Worm (Caenorhabditis elegans) whole organism, early embryonic: ENCODE results near the gene F21H7.2.

Experiments
- B0310.2 ChIP-seq: sonication (generic microtip); optimal IDR thresholded peaks from 2 replicates; lab custom pipeline; 2016; ENCODE audit warnings: mild to moderate bottlenecking, missing genetic modification characterization, missing compliant biosample characterization
- F13C5.2 ChIP-seq: sonication (generic microtip); optimal IDR thresholded peaks from 2 replicates; lab custom pipeline; 2017; ENCODE audit warnings: mild to moderate bottlenecking, missing genetic modification characterization, inconsistent platforms, missing compliant biosample characterization
- aly-1 ChIP-seq: sonication (generic microtip); optimal IDR thresholded peaks from 2 replicates; lab custom pipeline; 2016; ENCODE audit warnings: missing genetic modification characterization, missing compliant biosample characterization
- ama-1 ChIP-seq: fragments of 150-350 bp; optimal IDR thresholded peaks from 2 replicates; lab custom pipeline; 2014
- ceh-13 ChIP-seq: fragments of 200-800 bp; sonication (Bioruptor generic); optimal IDR thresholded peaks from 2 replicates; lab custom pipeline; 2018; ENCODE audit warnings: mild to moderate bottlenecking, missing genetic modification characterization, missing compliant biosample characterization
- ceh-36 ChIP-seq: sonication (generic microtip); optimal IDR thresholded peaks from 2 replicates; lab custom pipeline; 2016; ENCODE audit warnings: missing genetic modification characterization, inconsistent platforms, missing compliant biosample characterization
- ets-7 ChIP-seq: sonication (generic microtip); optimal IDR thresholded peaks from 2 replicates; lab custom pipeline; 2016; ENCODE audit warnings: missing genotype, missing genetic modification characterization, missing compliant biosample characterization
- flt-1 ChIP-seq: fragments of 200-800 bp; sonication (Bioruptor generic); IDR thresholded peaks from 2 replicates; pipeline ENCODE4 v1.3.6; 2022; ENCODE audit warnings: missing genetic modification characterization, missing compliant biosample characterization
- hmbx-1 ChIP-seq: sonication (generic microtip); optimal IDR thresholded peaks from 2 replicates; lab custom pipeline; 2016; ENCODE audit warnings: mild to moderate bottlenecking, missing genetic modification characterization, missing compliant biosample characterization
- hmg-4 ChIP-seq: fragments of 200-800 bp; sonication (Bioruptor generic); optimal IDR thresholded peaks from 2 replicates; lab custom pipeline; 2018; ENCODE audit warnings: mild to moderate bottlenecking, missing genetic modification characterization, missing compliant biosample characterization
- hnd-1 ChIP-seq: sonication (generic microtip); optimal IDR thresholded peaks from 2 replicates; lab custom pipeline; 2016; ENCODE audit warnings: missing genetic modification characterization, missing compliant biosample characterization
- pes-1 ChIP-seq: fragments of 200-800 bp; sonication (Bioruptor generic); IDR thresholded peaks from 2 replicates; pipeline ENCODE4 v1.3.6; 2022; ENCODE audit warnings: missing genetic modification reagents, missing genetic modification characterization, missing compliant biosample characterization
- scrt-1 ChIP-seq: fragments of 200-800 bp; sonication (Bioruptor generic); IDR thresholded peaks from 2 replicates; pipeline ENCODE4 v1.3.6; 2022; ENCODE audit warnings: missing genetic modification characterization, missing compliant biosample characterization
- sea-1 ChIP-seq: fragments of 200-800 bp; sonication (Bioruptor generic); conservative IDR thresholded peaks from 2 replicates; pipeline ENCODE4 v1.3.6; 2022; ENCODE audit warnings: missing genetic modification characterization, missing compliant biosample characterization
- tbx-11 ChIP-seq: fragments of 200-800 bp; sonication (Bioruptor generic); IDR thresholded peaks from 2 replicates; pipeline ENCODE4 v1.3.6; 2022; ENCODE audit warnings: missing genetic modification characterization, missing compliant biosample characterization
- tbx-37 ChIP-seq: fragments of 200-800 bp; sonication (Bioruptor generic); conservative IDR thresholded peaks from 2 replicates; pipeline ENCODE4 v1.3.6; 2022; ENCODE audit warnings: missing genetic modification reagents, missing genetic modification characterization, missing compliant biosample characterization
- tra-4 ChIP-seq: sonication (generic microtip); optimal IDR thresholded peaks from 2 replicates; lab custom pipeline; 2017; ENCODE audit warnings: missing genetic modification characterization, missing compliant biosample characterization

Gene F21H7.2

DNA sequence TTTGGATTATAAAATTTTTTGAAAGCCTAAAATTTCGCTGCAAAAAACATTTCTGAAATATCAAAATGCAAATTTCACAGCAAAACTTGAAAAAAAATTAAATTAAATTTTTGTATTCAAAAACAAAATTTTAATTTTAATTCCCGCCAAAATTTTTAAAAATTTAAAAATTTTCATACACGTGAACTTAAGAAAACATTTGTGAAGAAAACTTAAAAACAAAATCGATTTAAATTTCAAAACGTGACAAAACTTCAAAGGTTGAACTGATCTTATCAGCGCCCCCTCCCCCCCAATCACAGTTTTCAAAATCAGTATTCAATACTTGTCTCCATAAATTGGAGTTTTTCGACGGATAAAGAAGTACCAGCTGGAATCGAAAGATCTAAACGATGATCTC lies 7.4 kb upstream of the F21H7.2 start, which contains the start of gene F21H7.5:
Gene F21H7.5 (plus strand): TSS at position 301 of the 400 bp plus-strand sequence.
- TF ChIP-seq tra-4 (no peak), tbx-37 (GFP tag; lab: Robert Waterston, UW) (no peak), hnd-1 (tag; lab: Kevin White, UChicago) (no peak), ceh-36 (no peak), pes-1 (no peak)

DNA sequence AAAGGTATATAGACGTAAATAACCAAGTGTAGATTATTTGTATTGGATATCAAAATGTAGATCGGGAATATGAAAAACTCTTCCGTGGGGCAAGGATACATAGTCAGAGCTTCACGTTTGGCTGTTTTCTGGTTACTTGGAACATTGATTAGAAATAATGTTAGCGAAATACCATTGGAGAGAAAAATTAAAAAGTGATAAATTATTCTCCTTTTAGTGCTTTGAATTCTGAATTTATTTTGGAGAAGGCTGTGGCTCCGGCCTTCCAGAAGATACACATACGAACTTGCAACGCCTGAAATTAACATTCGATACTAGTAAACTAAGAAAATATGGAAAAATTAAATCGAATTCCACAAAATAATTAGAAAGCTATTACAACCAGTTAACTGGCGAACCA lies 5.9 kb upstream of the F21H7.2 start, which contains the start of gene srh-98:
Gene srh-98 (minus strand): TSS at position 101 of the 400 bp plus-strand sequence.
- TF ChIP-seq hnd-1 (tag; lab: Kevin White, UChicago) = no peak
- TF ChIP-seq B0310.2 (tag; lab: Kevin White, UChicago) = no peak
- no peak for TF ChIP-seq scrt-1 (GFP tag; lab: Robert Waterston, UW)
- TF ChIP-seq pes-1 = no peak
- TF ChIP-seq ceh-13 = no peak
- no peak for TF ChIP-seq tra-4
- no peak for TF ChIP-seq F13C5.2 (tag; lab: Kevin White, UChicago)
- TF ChIP-seq aly-1 (tag; lab: Kevin White, UChicago) = no peak
- no peak for TF ChIP-seq ama-1
- TF ChIP-seq ceh-36 = no peak
- TF ChIP-seq hmbx-1 (tag; lab: Kevin White, UChicago) = no peak
- TF ChIP-seq ets-7 = no peak

DNA sequence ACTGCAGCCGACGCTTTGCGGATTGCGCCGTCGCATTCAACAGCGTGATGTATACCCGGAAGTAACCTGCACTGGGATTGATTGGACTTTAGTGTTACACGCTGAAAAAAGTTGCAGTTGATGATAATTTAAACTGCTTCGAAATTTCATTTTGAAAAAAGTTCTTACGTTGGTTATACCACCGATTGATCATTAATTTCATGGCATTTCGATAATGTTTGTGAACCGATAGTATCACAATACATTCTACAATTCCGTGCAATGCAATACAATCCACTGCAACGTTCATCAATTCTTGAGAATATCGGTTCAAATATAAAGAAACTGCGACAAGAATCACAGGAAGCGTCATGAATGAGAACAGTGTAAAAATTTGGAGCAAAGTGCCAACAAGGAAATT lies 5.3 kb upstream of the F21H7.2 start, which contains the start of gene F21H7.3:
Gene F21H7.3 (minus strand): TSS at position 101 of the 400 bp plus-strand sequence.
- no peak for TF ChIP-seq hnd-1 (tag; lab: Kevin White, UChicago)
- no peak for TF ChIP-seq hmbx-1 (tag; lab: Kevin White, UChicago)
- TF ChIP-seq tra-4 = no peak
- no peak for TF ChIP-seq ets-7
- no peak for TF ChIP-seq ceh-36
- no peak for TF ChIP-seq tbx-37 (GFP tag; lab: Robert Waterston, UW)
- TF ChIP-seq ceh-13 = no peak
- no peak for TF ChIP-seq tbx-11 (GFP tag; lab: Robert Waterston, UW)
- TF ChIP-seq B0310.2 (tag; lab: Kevin White, UChicago) = no peak
- TF ChIP-seq F13C5.2 (tag; lab: Kevin White, UChicago) = no peak

DNA sequence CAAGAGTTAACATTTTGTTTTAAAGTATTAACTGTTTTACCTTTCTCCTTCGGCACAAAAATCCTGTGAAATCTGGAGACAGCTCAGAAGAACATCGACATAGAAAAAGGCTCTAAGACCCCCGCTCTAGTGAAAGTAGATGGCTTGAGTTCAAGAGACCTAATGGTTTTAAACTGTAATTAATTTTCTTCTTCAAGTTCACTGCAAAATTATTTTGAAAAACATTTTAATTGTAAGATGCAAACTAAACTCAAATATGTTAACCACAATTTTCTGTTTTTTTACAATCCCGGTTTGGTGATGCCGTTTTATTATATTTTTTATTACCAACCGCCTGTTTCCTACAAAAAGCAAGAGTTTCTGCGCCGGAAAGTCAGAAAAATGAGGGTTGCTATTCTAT lies 3.8 kb upstream of the F21H7.2 start, which contains the start of gene clec-233:
Gene clec-233 (plus strand): TSS at position 301 of the 400 bp plus-strand sequence.
- TF ChIP-seq B0310.2 (tag; lab: Kevin White, UChicago) (no peak), sea-1 (GFP tag; lab: Robert Waterston, UW) (no peak), ceh-13 (no peak), scrt-1 (GFP tag; lab: Robert Waterston, UW) (no peak), hmbx-1 (tag; lab: Kevin White, UChicago) (no peak), tbx-11 (GFP tag; lab: Robert Waterston, UW) (no peak), flt-1 (GFP tag; lab: Robert Waterston, UW) (no peak), hnd-1 (tag; lab: Kevin White, UChicago) (no peak), ceh-36 (no peak), ama-1 (no peak), tra-4 (no peak), aly-1 (tag; lab: Kevin White, UChicago) (no peak), F13C5.2 (tag; lab: Kevin White, UChicago) (no peak), ets-7 (no peak), tbx-37 (GFP tag; lab: Robert Waterston, UW) (no peak)

DNA sequence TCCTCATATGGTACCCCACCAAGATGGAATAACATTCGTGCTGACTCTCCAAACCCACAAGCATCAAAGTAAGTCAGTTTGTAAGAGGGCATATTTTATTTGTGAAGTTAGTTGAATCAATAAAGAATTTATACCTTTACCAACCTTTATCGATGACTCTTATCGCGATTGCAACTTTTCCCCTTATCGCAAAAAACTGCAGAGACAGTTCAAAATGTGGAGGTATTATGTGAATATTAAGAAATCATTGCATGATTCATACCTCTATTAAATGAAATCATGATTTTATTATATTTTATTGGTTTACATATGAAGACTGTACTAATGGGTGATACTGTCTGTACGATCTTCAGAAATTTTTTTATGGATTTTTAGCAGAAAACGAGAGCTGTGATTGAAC lies 2.4 kb upstream of the F21H7.2 start, which contains the start of gene gst-22:
Gene gst-22 (minus strand): TSS at position 103 of the 400 bp plus-strand sequence.
- TF ChIP-seq hnd-1 (tag; lab: Kevin White, UChicago) (no peak), tra-4 (no peak), ets-7 (no peak), hmbx-1 (tag; lab: Kevin White, UChicago) (no peak), tbx-11 (GFP tag; lab: Robert Waterston, UW) (no peak), aly-1 (tag; lab: Kevin White, UChicago) (no peak), ceh-13 (no peak), B0310.2 (tag; lab: Kevin White, UChicago) (no peak), hmg-4 (GFP tag; lab: Kevin White, UChicago) (no peak), pes-1 (no peak), flt-1 (GFP tag; lab: Robert Waterston, UW) (no peak), scrt-1 (GFP tag; lab: Robert Waterston, UW) (no peak)

DNA sequence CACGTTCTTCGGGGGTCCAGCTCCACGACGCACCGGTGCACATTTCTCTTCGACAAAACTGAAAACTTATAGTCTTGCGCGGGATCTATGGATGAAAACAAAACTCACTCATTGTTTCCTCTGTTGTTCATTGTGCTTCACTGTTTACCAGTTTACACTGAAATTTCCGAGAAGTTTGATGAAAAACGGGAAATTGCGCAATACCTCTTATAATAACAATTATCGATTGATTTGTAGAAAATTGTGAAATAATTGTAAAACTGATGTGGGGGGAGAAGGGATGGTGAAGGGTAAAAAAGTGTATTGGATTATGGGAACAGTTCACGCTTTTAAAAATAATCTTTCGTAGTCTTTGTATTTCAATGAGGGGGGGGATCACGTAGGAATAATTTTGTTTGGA lies 357 bp downstream of the F21H7.2 start:
- TF ChIP-seq flt-1 (GFP tag; lab: Robert Waterston, UW) (no peak), hmbx-1 (tag; lab: Kevin White, UChicago) (no peak), ets-7 (no peak), tbx-11 (GFP tag; lab: Robert Waterston, UW) (no peak), sea-1 (GFP tag; lab: Robert Waterston, UW) (no peak), hnd-1 (tag; lab: Kevin White, UChicago) (no peak), ceh-36 (no peak), hmg-4 (GFP tag; lab: Kevin White, UChicago) (no peak), aly-1 (tag; lab: Kevin White, UChicago) (no peak), tra-4 (no peak), tbx-37 (GFP tag; lab: Robert Waterston, UW) (no peak)

DNA sequence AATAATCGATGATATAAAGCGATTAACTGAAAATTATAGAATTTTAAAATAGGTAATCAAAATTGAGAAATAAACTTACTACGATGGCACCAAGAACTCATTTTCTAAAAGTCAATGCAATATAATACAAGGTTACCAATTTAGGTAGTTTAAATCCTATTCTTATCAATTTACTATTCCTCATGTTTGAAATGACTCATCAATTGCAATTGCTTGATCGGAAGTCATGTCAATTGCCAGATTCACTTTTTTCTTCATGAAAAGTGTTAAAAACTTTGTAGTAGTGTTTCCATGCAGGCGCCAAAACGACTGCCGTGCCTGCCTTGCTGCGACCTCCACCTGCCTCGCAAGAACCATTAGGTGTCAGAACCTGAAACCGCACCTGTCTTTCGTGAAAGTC lies 3.2 kb downstream of the F21H7.2 start, which contains the start of gene F11A5.13:
Gene F11A5.13 (minus strand): TSS at position 101 of the 400 bp plus-strand sequence.
- no peak for TF ChIP-seq scrt-1 (GFP tag; lab: Robert Waterston, UW)
- no peak for TF ChIP-seq tbx-37 (GFP tag; lab: Robert Waterston, UW)
- TF ChIP-seq F13C5.2 (tag; lab: Kevin White, UChicago) = no peak
- TF ChIP-seq ceh-36 = no peak
- no peak for TF ChIP-seq pes-1
- no peak for TF ChIP-seq B0310.2 (tag; lab: Kevin White, UChicago)
- no peak for TF ChIP-seq flt-1 (GFP tag; lab: Robert Waterston, UW)
- TF ChIP-seq hmg-4 (GFP tag; lab: Kevin White, UChicago) = no peak
- TF ChIP-seq ama-1 = no peak
- no peak for TF ChIP-seq hnd-1 (tag; lab: Kevin White, UChicago)
- TF ChIP-seq tbx-11 (GFP tag; lab: Robert Waterston, UW) = no peak
- no peak for TF ChIP-seq aly-1 (tag; lab: Kevin White, UChicago)
